Worm (Caenorhabditis elegans) whole organism, young adult: ENCODE measurements around the gene C23G10.1.
A peak's percentile ranks its signal among the peaks of the same experiment; 100 is the strongest.

Experiments used
- B0261.1 ChIP-seq: sonication (generic microtip); optimal IDR thresholded peaks from 2 replicates; lab custom pipeline; 2016; ENCODE audit warnings: mild to moderate bottlenecking, missing genetic modification characterization, moderate library complexity, missing compliant biosample characterization
- B0336.3 ChIP-seq: fragments of 200-800 bp; sonication (Bioruptor generic); IDR thresholded peaks from 2 replicates; pipeline ENCODE4 v1.3.6; 2022; ENCODE audit warnings: missing genetic modification characterization, missing compliant biosample characterization
- F22D6.2 ChIP-seq: sonication (generic microtip); optimal IDR thresholded peaks from 2 replicates; lab custom pipeline; 2016; ENCODE audit warnings: mild to moderate bottlenecking, missing genetic modification characterization, missing compliant biosample characterization
- F33H1.4 ChIP-seq: fragments of 200-800 bp; sonication (Bioruptor generic); IDR thresholded peaks from 2 replicates; pipeline ENCODE4 v1.3.6; 2022; ENCODE audit warnings: missing genetic modification reagents, missing genetic modification characterization, missing compliant biosample characterization
- F39B2.1 ChIP-seq: fragments of 200-800 bp; sonication (Bioruptor generic); IDR thresholded peaks from 2 replicates; pipeline ENCODE4 v1.3.6; 2022; ENCODE audit warnings: missing genetic modification reagents, missing genetic modification characterization, missing compliant biosample characterization
- F49E8.2 ChIP-seq: sonication (generic microtip); optimal IDR thresholded peaks from 3 replicates; lab custom pipeline; 2017; ENCODE audit warnings: missing genetic modification characterization, mild to moderate bottlenecking, missing compliant biosample characterization, antibody characterized with exemption, moderate library complexity; ENCODE audit not compliant: insufficient read depth
- F55B11.4 ChIP-seq: sonication (generic microtip); optimal IDR thresholded peaks from 2 replicates; lab custom pipeline; 2016; ENCODE audit warnings: missing compliant biosample characterization, missing genetic modification characterization, borderline replicate concordance; ENCODE audit not compliant: insufficient read depth
- F57C9.4 ChIP-seq: sonication (generic microtip); optimal IDR thresholded peaks from 2 replicates; lab custom pipeline; 2017; ENCODE audit warnings: mild to moderate bottlenecking, missing genetic modification characterization, missing compliant biosample characterization
- T07F8.4 ChIP-seq: sonication (generic microtip); optimal IDR thresholded peaks from 2 replicates; lab custom pipeline; 2016; ENCODE audit warnings: mild to moderate bottlenecking, missing genetic modification characterization, moderate library complexity, missing compliant biosample characterization
- Y53F4B.3 ChIP-seq: fragments of 200-800 bp; sonication (Bioruptor generic); IDR thresholded peaks from 2 replicates; pipeline ENCODE4 v1.3.6; 2022; ENCODE audit warnings: missing genetic modification reagents, missing genetic modification characterization, missing compliant biosample characterization
- Y79H2A.3 ChIP-seq: fragments of 200-800 bp; sonication (Bioruptor generic); conservative IDR thresholded peaks from 2 replicates; pipeline ENCODE4 v1.3.6; 2022; ENCODE audit warnings: missing genetic modification reagents, missing genetic modification characterization, missing compliant biosample characterization
- ZK185.1 ChIP-seq: sonication (generic microtip); optimal IDR thresholded peaks from 2 replicates; lab custom pipeline; 2016; ENCODE audit warnings: mild to moderate bottlenecking, missing genetic modification characterization, missing compliant biosample characterization; ENCODE audit not compliant: poor library complexity, severe bottlenecking
- ama-1 ChIP-seq, 3 experiments: fragments of 150-350 bp in 1 of 3; sonication (generic microtip) in 2 of 3; optimal IDR thresholded peaks; 2 replicates each; lab custom pipeline; 2014 to 2018; ENCODE audit warnings: missing biosample characterization in 2 of 3, missing genetic modification characterization in 2 of 3, missing genetic modification reagents in 2 of 3
- aptf-3 ChIP-seq: fragments of 200-800 bp; sonication (Bioruptor generic); IDR thresholded peaks from 2 replicates; pipeline ENCODE4 v1.3.6; 2022; ENCODE audit warnings: missing genetic modification characterization, missing compliant biosample characterization
- atf-7 ChIP-seq: sonication (generic microtip); optimal IDR thresholded peaks from 2 replicates; lab custom pipeline; 2017; ENCODE audit warnings: mild to moderate bottlenecking, missing genetic modification characterization, missing compliant biosample characterization
- attf-6 ChIP-seq: fragments of 200-800 bp; sonication (Bioruptor generic); IDR thresholded peaks from 2 replicates; pipeline ENCODE4 v1.3.6; 2022; ENCODE audit warnings: missing genetic modification reagents, missing genetic modification characterization, missing compliant biosample characterization
- bed-1 ChIP-seq: fragments of 200-800 bp; sonication (Bioruptor generic); IDR thresholded peaks from 2 replicates; pipeline ENCODE4 v1.3.6; 2022; ENCODE audit warnings: missing genetic modification reagents, missing genetic modification characterization, missing compliant biosample characterization
- bed-2 ChIP-seq: fragments of 200-800 bp; sonication (Bioruptor generic); IDR thresholded peaks from 2 replicates; pipeline ENCODE4 v1.3.6; 2022; ENCODE audit warnings: missing genetic modification reagents, missing genetic modification characterization, missing compliant biosample characterization
- cebp-2 ChIP-seq: fragments of 200-800 bp; sonication (Bioruptor generic); IDR thresholded peaks from 2 replicates; pipeline ENCODE4 v1.3.6; 2022; ENCODE audit warnings: missing genetic modification characterization, missing compliant biosample characterization
- ceh-27 ChIP-seq: fragments of 200-800 bp; sonication (Bioruptor generic); optimal IDR thresholded peaks from 2 replicates; lab custom pipeline; 2018; ENCODE audit warnings: mild to moderate bottlenecking, missing genetic modification characterization, moderate library complexity, missing compliant biosample characterization
- dox-1 ChIP-seq: fragments of 200-800 bp; sonication (Bioruptor generic); IDR thresholded peaks from 2 replicates; pipeline ENCODE4 v1.3.6; 2022; ENCODE audit warnings: missing genetic modification reagents, missing genetic modification characterization, missing compliant biosample characterization
- dpl-1 ChIP-seq: fragments of 150-350 bp; optimal IDR thresholded peaks from 2 replicates; lab custom pipeline; 2014; ENCODE audit warnings: missing biosample characterization, missing genetic modification reagents, missing genetic modification characterization
- egl-44 ChIP-seq: fragments of 200-800 bp; sonication (Bioruptor generic); IDR thresholded peaks from 2 replicates; pipeline ENCODE4 v1.3.6; 2022; ENCODE audit warnings: missing genetic modification reagents, missing genetic modification characterization, missing compliant biosample characterization
- ekl-4 ChIP-seq: fragments of 200-800 bp; sonication (Bioruptor generic); IDR thresholded peaks from 2 replicates; pipeline ENCODE4 v1.3.6; 2022; ENCODE audit warnings: missing genetic modification reagents, missing genetic modification characterization, missing compliant biosample characterization
- fkh-3 ChIP-seq: sonication (generic microtip); optimal IDR thresholded peaks from 2 replicates; lab custom pipeline; 2016; ENCODE audit warnings: mild to moderate bottlenecking, missing genetic modification characterization, missing compliant biosample characterization
- hlh-12 ChIP-seq: sonication (generic microtip); optimal IDR thresholded peaks from 2 replicates; lab custom pipeline; 2016; ENCODE audit warnings: missing genetic modification characterization, missing compliant biosample characterization
- hmg-20 ChIP-seq: fragments of 200-800 bp; sonication (Bioruptor generic); IDR thresholded peaks from 2 replicates; pipeline ENCODE4 v1.3.6; 2022; ENCODE audit warnings: missing genetic modification reagents, missing genetic modification characterization, missing compliant biosample characterization
- lin-35 ChIP-seq, 3 experiments: fragments of 150-350 bp in 2 of 3; sonication (generic microtip) in 1 of 3; optimal IDR thresholded peaks; 2 replicates each; lab custom pipeline; 2014 to 2018; ENCODE audit warnings: missing biosample characterization in 3 of 3, missing genetic modification characterization in 3 of 3, missing genetic modification reagents in 3 of 3
- lir-1 ChIP-seq: fragments of 200-800 bp; sonication (Bioruptor generic); conservative IDR thresholded peaks from 2 replicates; pipeline ENCODE4 v1.3.6; 2022; ENCODE audit warnings: missing genetic modification reagents, missing genetic modification characterization, missing compliant biosample characterization
- lsy-27 ChIP-seq: sonication (generic microtip); optimal IDR thresholded peaks from 2 replicates; lab custom pipeline; 2017; ENCODE audit warnings: missing genetic modification characterization, mild to moderate bottlenecking, missing compliant biosample characterization, antibody characterized with exemption, missing genotype, borderline replicate concordance; ENCODE audit not compliant: insufficient read depth
- madf-10 ChIP-seq: sonication (generic microtip); optimal IDR thresholded peaks from 2 replicates; lab custom pipeline; 2016; ENCODE audit warnings: mild to moderate bottlenecking, missing genetic modification characterization, missing compliant biosample characterization
- madf-3 ChIP-seq: fragments of 200-800 bp; sonication (Bioruptor generic); IDR thresholded peaks from 2 replicates; pipeline ENCODE4 v1.3.6; 2022; ENCODE audit warnings: missing genetic modification reagents, missing genetic modification characterization, missing compliant biosample characterization
- mcd-1 ChIP-seq: fragments of 200-800 bp; sonication (Bioruptor generic); IDR thresholded peaks from 2 replicates; pipeline ENCODE4 v1.3.6; 2022; ENCODE audit warnings: missing genetic modification reagents, missing genetic modification characterization, missing compliant biosample characterization
- mes-4 ChIP-seq: sonication (generic microtip); optimal IDR thresholded peaks from 2 replicates; lab custom pipeline; 2016; ENCODE audit warnings: missing genotype, missing genetic modification characterization, missing compliant biosample characterization
- nfya-2 ChIP-seq: fragments of 200-800 bp; sonication (Bioruptor generic); IDR thresholded peaks from 2 replicates; pipeline ENCODE4 v1.3.6; 2022; ENCODE audit warnings: missing genetic modification reagents, missing genetic modification characterization, missing compliant biosample characterization
- nhr-120 ChIP-seq: fragments of 200-800 bp; sonication (Bioruptor generic); IDR thresholded peaks from 2 replicates; pipeline ENCODE4 v1.3.6; 2022; ENCODE audit warnings: missing genetic modification characterization, missing compliant biosample characterization
- nhr-80 ChIP-seq: sonication (generic microtip); optimal IDR thresholded peaks from 2 replicates; lab custom pipeline; 2016; ENCODE audit warnings: missing genetic modification characterization, missing compliant biosample characterization
- pha-4 ChIP-seq: fragments of 150-350 bp; sonication (generic microtip); optimal IDR thresholded peaks from 2 replicates; lab custom pipeline; 2014; ENCODE audit warnings: missing biosample characterization, missing genetic modification reagents, missing genetic modification characterization
- repo-1 ChIP-seq: sonication (generic microtip); optimal IDR thresholded peaks from 2 replicates; lab custom pipeline; 2017; ENCODE audit warnings: mild to moderate bottlenecking, missing genetic modification characterization, missing compliant biosample characterization
- sdz-38 ChIP-seq: sonication (generic microtip); optimal IDR thresholded peaks from 2 replicates; lab custom pipeline; 2016; ENCODE audit warnings: missing genotype, missing genetic modification characterization, missing compliant biosample characterization
- sea-2 ChIP-seq: fragments of 200-800 bp; sonication (Bioruptor generic); IDR thresholded peaks from 2 replicates; pipeline ENCODE4 v1.3.6; 2022; ENCODE audit warnings: missing genetic modification characterization, missing compliant biosample characterization
- sptf-2 ChIP-seq: fragments of 200-800 bp; sonication (Bioruptor generic); optimal IDR thresholded peaks from 2 replicates; lab custom pipeline; 2018; ENCODE audit warnings: mild to moderate bottlenecking, missing genetic modification characterization, missing compliant biosample characterization
- tbp1 ChIP-seq: fragments of 200-800 bp; sonication (Bioruptor generic); optimal IDR thresholded peaks from 2 replicates; lab custom pipeline; 2018; ENCODE audit warnings: mild to moderate bottlenecking, missing genetic modification characterization, missing compliant biosample characterization
- tbx-9 ChIP-seq: sonication (generic microtip); optimal IDR thresholded peaks from 2 replicates; lab custom pipeline; 2016; ENCODE audit warnings: borderline replicate concordance, missing genetic modification characterization, inconsistent platforms, missing compliant biosample characterization
- unc-130 ChIP-seq: sonication (generic microtip); optimal IDR thresholded peaks from 2 replicates; lab custom pipeline; 2016; ENCODE audit warnings: missing genetic modification reagents, missing genetic modification characterization, missing compliant biosample characterization
- xnd-1 ChIP-seq: sonication (generic microtip); optimal IDR thresholded peaks from 2 replicates; lab custom pipeline; 2016; ENCODE audit warnings: missing genotype, missing genetic modification reagents, missing genetic modification characterization, missing compliant biosample characterization
- zim-3 ChIP-seq: sonication (generic microtip); optimal IDR thresholded peaks from 2 replicates; lab custom pipeline; 2017; ENCODE audit warnings: mild to moderate bottlenecking, missing genetic modification characterization, moderate library complexity, missing compliant biosample characterization
- ztf-18 ChIP-seq: sonication (generic microtip); optimal IDR thresholded peaks from 2 replicates; lab custom pipeline; 2016; ENCODE audit warnings: missing genotype, mild to moderate bottlenecking, missing genetic modification characterization, missing compliant biosample characterization
- ztf-25 ChIP-seq: fragments of 200-800 bp; sonication (Bioruptor generic); IDR thresholded peaks from 2 replicates; pipeline ENCODE4 v1.3.6; 2022; ENCODE audit warnings: missing genetic modification reagents, missing genetic modification characterization, missing compliant biosample characterization
- ztf-28 ChIP-seq: fragments of 200-800 bp; sonication (Bioruptor generic); IDR thresholded peaks from 2 replicates; pipeline ENCODE4 v1.3.6; 2022; ENCODE audit warnings: missing genetic modification reagents, missing genetic modification characterization, missing compliant biosample characterization

The C23G10.1 gene

ce11 chrIII:6202440-6202839 lies 6.6 kb upstream of the C23G10.1 start:
- TF ChIP-seq attf-6 (GFP tag; lab: Robert Waterston, UW) (peak; percentile 68; the same call in 1 of the 2 replicates), repo-1 (no peak), ztf-28 (GFP tag; lab: Robert Waterston, UW) (no peak), madf-3 (no peak), sea-2 (GFP tag; lab: Robert Waterston, UW) (no peak), zim-3 (tag; lab: Kevin White, UChicago) (no peak), Y79H2A.3 (GFP tag; lab: Robert Waterston, UW) (peak; percentile 85), bed-1 (GFP tag; lab: Robert Waterston, UW) (no peak), cebp-2 (GFP tag; lab: Robert Waterston, UW) (no peak), ZK185.1 (tag; lab: Kevin White, UChicago) (no peak), tbp1 (GFP tag; lab: Kevin White, UChicago) (peak; percentile 6), ztf-25 (0 out of 2 replicates have a peak, but pooled peaks have one; percentile 41), F39B2.1 (GFP tag; lab: Robert Waterston, UW) (no peak), F49E8.2 (tag; lab: Kevin White, UChicago) (peak; percentile 85), T07F8.4 (tag; lab: Kevin White, UChicago) (no peak), pha-4 (tag; lab: Kevin White, UChicago) (no peak), fkh-3 (no peak), Y53F4B.3 (GFP tag; lab: Robert Waterston, UW) (no peak), lir-1 (GFP tag; lab: Robert Waterston, UW) (no peak), sdz-38 (tag; lab: Kevin White, UChicago) (no peak), B0261.1 (tag; lab: Kevin White, UChicago) (no peak), ztf-18 (tag; lab: Kevin White, UChicago) (peak; percentile 12), lin-35 (GFP tag; optimal IDR thresholded peaks at IDR 0.05; lab: Kevin White, UChicago) (no peak), B0336.3 (peak; percentile 73), F33H1.4 (GFP tag; lab: Robert Waterston, UW) (no peak), nhr-80 (tag; lab: Kevin White, UChicago) (no peak), ceh-27 (GFP tag; lab: Kevin White, UChicago) (no peak), aptf-3 (GFP tag; lab: Robert Waterston, UW) (no peak), egl-44 (GFP tag; lab: Robert Waterston, UW) (no peak), F55B11.4 (tag; lab: Kevin White, UChicago) (no peak), tbx-9 (tag; lab: Kevin White, UChicago) (no peak), nfya-2 (no peak), F57C9.4 (tag; lab: Kevin White, UChicago) (no peak), xnd-1 (no peak), mcd-1 (GFP tag; lab: Robert Waterston, UW) (no peak), F22D6.2 (tag; lab: Kevin White, UChicago) (no peak), sptf-2 (GFP tag; lab: Kevin White, UChicago) (no peak), mes-4 (tag; lab: Kevin White, UChicago) (no peak), dpl-1 (GFP tag; lab: Kevin White, UChicago) (no peak), bed-2 (no peak), unc-130 (GFP tag; lab: Kevin White, UChicago) (peak; percentile 48), ama-1 (optimal IDR thresholded peaks at IDR 0.05; lab: Kevin White, UChicago) (no peak), ama-1 (GFP tag; optimal IDR thresholded peaks at IDR 0.05; lab: Kevin White, UChicago) (peak; percentile 53 to 65), lsy-27 (tag; lab: Kevin White, UChicago) (no peak), ekl-4 (peak; percentile 55), atf-7 (tag; lab: Kevin White, UChicago) (no peak), dox-1 (GFP tag; lab: Robert Waterston, UW) (no peak), hmg-20 (GFP tag; lab: Robert Waterston, UW) (no peak), hlh-12 (no peak), nhr-120 (GFP tag; lab: Robert Waterston, UW) (no peak), madf-10 (tag; lab: Kevin White, UChicago) (no peak)
